Worm (Caenorhabditis elegans): ENCODE data around the gene F58A6.9.
A peak's percentile ranks its signal among the peaks of the same experiment; 100 is the strongest.

Gene F58A6.9

DNA sequence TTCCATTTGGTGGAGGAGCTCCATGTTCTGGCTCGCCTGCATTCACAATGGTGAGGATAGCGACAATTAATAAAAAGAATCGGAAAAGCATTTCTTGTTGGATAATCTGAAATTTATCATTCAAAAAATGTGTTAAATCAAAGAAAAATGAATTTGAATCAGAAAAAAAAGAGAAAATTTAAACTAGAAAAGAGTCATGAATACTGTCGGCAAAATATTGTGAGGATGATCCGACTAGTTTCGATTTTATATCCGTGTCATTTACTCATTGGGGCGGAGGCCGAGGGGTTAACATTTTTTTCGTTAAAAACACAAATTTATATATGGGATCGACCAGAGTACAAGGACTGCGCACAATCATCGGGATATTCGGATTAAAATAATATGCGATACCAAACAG lies 19.2 kb upstream of the F58A6.9 start, which contains the start of gene C27D6.12:
Gene C27D6.12 (minus strand): TSS at position 101 of the 400 bp plus-strand sequence.
- peak; percentile 17 for TF ChIP-seq aha-1 (tag)
- no peak for TF ChIP-seq nhr-10 (tag; optimal IDR thresholded peaks at IDR 0.05)
- TF ChIP-seq unc-62 (GFP tag; optimal IDR thresholded peaks at IDR 0.05 in 1 of 2): peak in 1 of 2 experiments; percentile 44
- no peak for TF ChIP-seq unc-62 (tag; optimal IDR thresholded peaks at IDR 0.05)
- no peak for TF ChIP-seq daf-19 (GFP tag; conservative IDR thresholded peaks at IDR 0.05)

DNA sequence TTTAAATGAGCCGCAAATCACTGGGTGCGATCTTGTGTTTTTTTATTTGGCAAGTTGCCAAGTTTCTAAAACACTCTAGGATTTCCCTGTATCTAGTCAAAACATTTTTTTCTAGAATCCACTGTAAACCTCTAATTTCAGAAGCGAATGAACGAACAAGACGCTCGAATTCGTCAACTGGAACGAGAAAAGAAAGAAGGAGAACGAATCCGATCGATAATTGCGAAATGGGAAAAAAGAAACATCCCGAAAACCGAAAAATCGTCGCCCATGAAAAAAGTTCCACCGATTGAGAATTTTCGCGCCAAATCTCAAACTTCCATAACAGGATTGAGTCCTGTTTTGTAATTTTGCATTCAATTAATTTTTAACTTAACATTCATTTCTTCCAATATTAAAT lies 18.3 kb upstream of the F58A6.9 start:
- TF ChIP-seq aha-1 (tag) (peak; percentile 93), unc-39 (tag; optimal IDR thresholded peaks at IDR 0.05) (no peak), daf-8 (GFP tag; IDR thresholded peaks at IDR 0.05) (no peak), lin-38 (GFP tag; IDR thresholded peaks at IDR 0.05) (no peak), nhr-41 (GFP tag; IDR thresholded peaks at IDR 0.05) (no peak), saeg-2 (GFP tag; IDR thresholded peaks at IDR 0.05) (no peak), unc-62 (GFP tag; optimal IDR thresholded peaks at IDR 0.05 in 1 of 2) (peak in 1 of 2 experiments; percentile 37), unc-62 (tag; optimal IDR thresholded peaks at IDR 0.05) (no peak), fkh-10 (GFP tag; optimal IDR thresholded peaks at IDR 0.05) (no peak), unc-130 (GFP tag; optimal IDR thresholded peaks at IDR 0.05) (no peak), aly-2 (tag; optimal IDR thresholded peaks at IDR 0.05) (no peak), spr-3 (GFP tag; optimal IDR thresholded peaks at IDR 0.05) (no peak)

DNA sequence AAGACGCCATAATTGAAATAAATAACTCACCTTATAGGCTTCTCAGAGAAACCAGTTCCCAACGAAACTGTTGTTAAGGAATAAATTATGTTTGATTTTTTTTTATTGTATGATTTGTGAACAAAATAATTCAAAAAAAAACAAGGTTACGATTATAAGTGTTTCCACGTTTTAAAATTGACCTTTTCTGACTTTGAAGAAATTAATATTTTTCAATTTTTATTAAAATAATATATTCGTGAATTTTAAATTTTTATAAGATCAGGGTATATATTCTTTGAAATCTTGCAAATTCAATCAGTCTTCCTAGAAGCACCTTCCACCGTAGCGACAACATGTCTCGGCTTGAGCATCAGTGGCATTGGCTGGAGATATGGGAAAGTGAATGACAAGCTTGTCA lies 15.7 kb upstream of the F58A6.9 start, which contains the start of gene C27D6.3:
Gene C27D6.3 (minus strand): TSS at position 101 of the 400 bp plus-strand sequence.
- TF ChIP-seq Y48G9A.11 (GFP tag; IDR thresholded peaks at IDR 0.05) (no peak), R02D3.7 (tag; optimal IDR thresholded peaks at IDR 0.05) (no peak), aha-1 (tag) (no peak), T26A8.4 (GFP tag; IDR thresholded peaks at IDR 0.05) (no peak), ceh-44 (GFP tag; IDR thresholded peaks at IDR 0.05) (no peak), nhr-25 (tag; optimal IDR thresholded peaks at IDR 0.05; ENCODE audit: borderline replicate concordance, insufficient read depth) (no peak)

DNA sequence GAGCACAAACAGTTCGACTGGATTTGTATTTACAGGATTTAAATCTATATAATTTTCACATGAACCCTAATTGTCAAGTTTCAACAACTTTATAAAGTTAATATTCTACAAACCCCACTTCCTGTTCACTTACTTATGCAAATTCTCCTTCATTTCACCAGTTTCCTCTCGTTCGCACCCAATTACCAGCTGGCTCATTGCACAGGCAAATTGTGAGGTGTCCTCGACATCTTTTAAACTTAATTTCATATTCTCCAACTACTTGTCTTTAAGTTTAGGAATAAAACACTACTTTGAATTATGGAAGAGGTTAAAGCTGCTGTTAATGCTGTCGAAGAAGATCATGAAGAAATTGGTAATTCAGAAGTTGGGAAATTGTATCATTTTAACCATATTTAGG lies 13.8 kb upstream of the F58A6.9 start, which contains the start of gene C27D6.1:
Gene C27D6.1 (plus strand): TSS at position 301 of the 400 bp plus-strand sequence.
- TF ChIP-seq aha-1 (tag): peak; percentile 5
- no peak for TF ChIP-seq dpl-1 (GFP tag; optimal IDR thresholded peaks at IDR 0.05)
- TF ChIP-seq unc-62 (GFP tag; optimal IDR thresholded peaks at IDR 0.05 in 1 of 2): peak in 1 of 2 experiments; percentile 74
- no peak for TF ChIP-seq unc-62 (tag; optimal IDR thresholded peaks at IDR 0.05)

DNA sequence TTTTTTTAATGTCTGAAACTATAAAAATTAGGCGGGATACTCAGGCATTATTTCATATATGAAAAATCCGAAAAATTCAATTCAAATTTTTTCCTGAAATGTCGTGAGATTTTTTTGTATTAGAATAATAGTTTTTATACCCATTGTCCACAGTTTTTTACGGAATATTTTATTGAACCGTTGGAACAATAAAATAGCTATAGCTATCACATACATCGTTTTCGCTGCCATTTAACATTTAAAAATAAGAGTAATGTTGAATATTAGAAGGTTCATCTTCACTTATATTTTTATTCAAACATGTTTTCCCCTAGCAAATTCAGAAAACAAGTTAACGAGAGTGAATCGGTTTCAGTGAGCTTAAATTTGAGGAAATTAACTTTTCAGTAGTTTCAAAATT lies 12.9 kb upstream of the F58A6.9 start, which contains the start of gene C27D6.15:
Gene C27D6.15 (plus strand): TSS at position 301 of the 400 bp plus-strand sequence.
- no peak for TF ChIP-seq daf-16 (GFP tag; optimal IDR thresholded peaks at IDR 0.05)
- no peak for TF ChIP-seq daf-16 (tag; optimal IDR thresholded peaks at IDR 0.05)
- no peak for TF ChIP-seq skn-1 (tag; optimal IDR thresholded peaks at IDR 0.05)
- no peak for TF ChIP-seq unc-39 (tag; optimal IDR thresholded peaks at IDR 0.05)
- TF ChIP-seq ceh-20 (GFP tag; IDR thresholded peaks at IDR 0.05): no peak
- no peak for TF ChIP-seq dmd-9 (GFP tag; IDR thresholded peaks at IDR 0.05)
- no peak for TF ChIP-seq ZK337.2 (GFP tag; IDR thresholded peaks at IDR 0.05)
- no peak for TF ChIP-seq unc-62 (GFP tag; optimal IDR thresholded peaks at IDR 0.05 in 1 of 2)
- TF ChIP-seq unc-62 (tag; optimal IDR thresholded peaks at IDR 0.05): no peak
- no peak for TF ChIP-seq mep-1 (tag; optimal IDR thresholded peaks at IDR 0.05)
- no peak for TF ChIP-seq ztf-11 (tag; optimal IDR thresholded peaks at IDR 0.05)
- TF ChIP-seq hlh-30 (tag; optimal IDR thresholded peaks at IDR 0.05; ENCODE audit: insufficient read depth): no peak
- TF ChIP-seq daf-8 (GFP tag; IDR thresholded peaks at IDR 0.05): no peak

DNA sequence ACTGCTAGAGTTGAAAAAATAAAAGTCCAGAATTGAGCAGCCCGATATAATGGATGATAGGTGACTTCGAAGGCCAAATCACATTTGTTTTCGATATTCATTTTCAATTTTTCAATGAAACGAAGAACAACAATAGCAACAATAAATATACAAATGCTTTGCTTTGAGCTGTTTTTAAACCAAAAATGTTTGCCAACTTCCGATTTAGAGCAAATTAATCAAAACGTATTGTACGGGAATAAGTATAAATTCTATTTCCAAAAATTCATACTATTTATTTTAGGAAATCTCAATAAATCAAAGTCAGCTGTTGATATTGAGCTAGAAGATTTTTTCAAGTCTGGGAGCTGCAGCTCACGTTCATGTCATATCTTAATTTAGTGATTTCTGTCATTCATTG lies 12.3 kb upstream of the F58A6.9 start, which contains the start of gene srb-1:
Gene srb-1 (minus strand): TSS at position 101 of the 400 bp plus-strand sequence.
- TF ChIP-seq lin-15B (tag; optimal IDR thresholded peaks at IDR 0.05) (no peak), unc-62 (GFP tag; optimal IDR thresholded peaks at IDR 0.05 in 1 of 2) (peak in 1 of 2 experiments; percentile 15), unc-62 (tag; optimal IDR thresholded peaks at IDR 0.05) (no peak)
